Worm (Caenorhabditis elegans) whole organism, L3 larva: Measurements from ENCODE around the gene srd-15.
A peak's percentile ranks its signal among the peaks of the same experiment; 100 is the strongest.

ENCODE experiments used
- R02D3.7 ChIP-seq: fragments of 150-350 bp; optimal IDR thresholded peaks from 2 replicates; lab custom pipeline; 2014; ENCODE audit warnings: missing biosample characterization, missing genetic modification characterization
- ZK546.5 ChIP-seq: sonication (generic microtip); optimal IDR thresholded peaks from 2 replicates; lab custom pipeline; 2017; ENCODE audit warnings: missing biosample characterization, missing genetic modification characterization
- ama-1 ChIP-seq: fragments of 150-350 bp; optimal IDR thresholded peaks from 2 replicates; lab custom pipeline; 2018
- ceh-16 ChIP-seq: sonication (generic microtip); optimal IDR thresholded peaks from 2 replicates; lab custom pipeline; 2017; ENCODE audit warnings: missing biosample characterization, missing genetic modification characterization
- ceh-28 ChIP-seq: fragments of 150-350 bp; optimal IDR thresholded peaks from 2 replicates; lab custom pipeline; 2014; ENCODE audit warnings: missing biosample characterization, missing genetic modification reagents, missing genetic modification characterization
- ceh-9 ChIP-seq: sonication (generic microtip); optimal IDR thresholded peaks from 2 replicates; lab custom pipeline; 2018; ENCODE audit warnings: missing biosample characterization, missing genetic modification characterization
- egl-27 ChIP-seq: sonication (generic microtip); optimal IDR thresholded peaks from 4 replicates; lab custom pipeline; 2017; ENCODE audit warnings: missing biosample characterization, missing genetic modification reagents, missing genetic modification characterization
- egl-5 ChIP-seq: fragments of 150-350 bp; optimal IDR thresholded peaks from 2 replicates; lab custom pipeline; 2017; ENCODE audit warnings: missing biosample characterization, missing genetic modification reagents, missing genetic modification characterization, inconsistent platforms
- elt-1 ChIP-seq: fragments of 150-350 bp; optimal IDR thresholded peaks from 2 replicates; lab custom pipeline; 2014; ENCODE audit warnings: missing biosample characterization, missing genetic modification characterization
- elt-2 ChIP-seq: sonication (generic microtip); optimal IDR thresholded peaks from 2 replicates; lab custom pipeline; 2016; ENCODE audit warnings: missing genetic modification reagents, mild to moderate bottlenecking, missing genetic modification characterization, missing compliant biosample characterization
- elt-3 ChIP-seq, 3 experiments: fragments of 150-350 bp in 1 of 3; sonication (generic microtip) in 2 of 3; optimal IDR thresholded peaks; 2 replicates in 2 of 3; 4 replicates in 1 of 3; lab custom pipeline; 2014 to 2017; ENCODE audit warnings: missing biosample characterization in 3 of 3, missing genetic modification characterization in 3 of 3
- eor-1 ChIP-seq, 2 experiments: fragments of 150-350 bp; optimal IDR thresholded peaks; 2 replicates each; lab custom pipeline; 2014 to 2018; ENCODE audit warnings: missing biosample characterization in 2 of 2, missing genetic modification characterization in 2 of 2
- fkh-10 ChIP-seq: sonication (generic microtip); optimal IDR thresholded peaks from 2 replicates; lab custom pipeline; 2017; ENCODE audit warnings: missing biosample characterization, missing genetic modification reagents, missing genetic modification characterization
- fkh-2 ChIP-seq: fragments of 150-350 bp; optimal IDR thresholded peaks from 2 replicates; lab custom pipeline; 2014; ENCODE audit warnings: missing biosample characterization, missing genetic modification reagents, missing genetic modification characterization
- fos-1 ChIP-seq: fragments of 150-350 bp; optimal IDR thresholded peaks from 2 replicates; lab custom pipeline; 2014; ENCODE audit warnings: missing biosample characterization, missing genetic modification characterization
- jun-1 ChIP-seq: fragments of 150-350 bp; optimal IDR thresholded peaks from 2 replicates; lab custom pipeline; 2014; ENCODE audit warnings: missing biosample characterization, missing genetic modification reagents, missing genetic modification characterization
- lin-15B ChIP-seq: fragments of 150-350 bp; optimal IDR thresholded peaks from 2 replicates; lab custom pipeline; 2014; ENCODE audit warnings: missing biosample characterization, missing genetic modification characterization
- mdl-1 ChIP-seq: fragments of 150-350 bp; optimal IDR thresholded peaks from 2 replicates; lab custom pipeline; 2014; ENCODE audit warnings: missing biosample characterization, missing genetic modification characterization
- mml-1 ChIP-seq: fragments of 150-350 bp; sonication (generic microtip); optimal IDR thresholded peaks from 3 replicates; lab custom pipeline; 2014; ENCODE audit warnings: missing biosample characterization, missing genetic modification characterization
- nhr-11 ChIP-seq: fragments of 150-350 bp; optimal IDR thresholded peaks from 2 replicates; lab custom pipeline; 2014; ENCODE audit warnings: missing biosample characterization, missing genetic modification characterization
- nhr-12 ChIP-seq: fragments of 150-350 bp; optimal IDR thresholded peaks from 2 replicates; lab custom pipeline; 2014; ENCODE audit warnings: missing biosample characterization, missing genetic modification characterization
- nhr-23 ChIP-seq: fragments of 150-350 bp; optimal IDR thresholded peaks from 2 replicates; lab custom pipeline; 2014; ENCODE audit warnings: missing biosample characterization, missing genetic modification reagents, missing genetic modification characterization
- nhr-25 ChIP-seq: sonication (generic microtip); optimal IDR thresholded peaks from 2 replicates; lab custom pipeline; 2017; ENCODE audit warnings: missing biosample characterization, missing genetic modification characterization
- nhr-28 ChIP-seq: fragments of 150-350 bp; optimal IDR thresholded peaks from 2 replicates; lab custom pipeline; 2014; ENCODE audit warnings: missing biosample characterization, missing genetic modification characterization
- nhr-43 ChIP-seq: sonication (generic microtip); optimal IDR thresholded peaks from 2 replicates; lab custom pipeline; 2016; ENCODE audit warnings: mild to moderate bottlenecking, missing genetic modification characterization, missing compliant biosample characterization; ENCODE audit not compliant: poor library complexity, severe bottlenecking
- nhr-67 ChIP-seq: fragments of 150-350 bp; optimal IDR thresholded peaks from 2 replicates; lab custom pipeline; 2014; ENCODE audit warnings: missing biosample characterization, missing genetic modification characterization
- nhr-77 ChIP-seq: fragments of 150-350 bp; optimal IDR thresholded peaks from 2 replicates; lab custom pipeline; 2014; ENCODE audit warnings: missing biosample characterization, missing genetic modification characterization
- pha-4 ChIP-seq: fragments of 150-350 bp; optimal IDR thresholded peaks from 2 replicates; lab custom pipeline; 2014; ENCODE audit warnings: missing biosample characterization, missing genetic modification reagents, missing genetic modification characterization
- pqm-1 ChIP-seq: fragments of 150-350 bp; optimal IDR thresholded peaks from 2 replicates; lab custom pipeline; 2017; ENCODE audit warnings: missing biosample characterization, missing genetic modification characterization, inconsistent platforms
- sea-2 ChIP-seq: fragments of 150-350 bp; sonication (generic microtip); optimal IDR thresholded peaks from 4 replicates; lab custom pipeline; 2014; ENCODE audit warnings: missing biosample characterization, missing genetic modification reagents, missing genetic modification characterization
- skn-1 ChIP-seq: fragments of 150-350 bp; optimal IDR thresholded peaks from 2 replicates; lab custom pipeline; 2014; ENCODE audit warnings: missing biosample characterization, missing genetic modification characterization
- tbx-2 ChIP-seq: sonication (generic microtip); optimal IDR thresholded peaks from 2 replicates; lab custom pipeline; 2016; ENCODE audit warnings: mild to moderate bottlenecking, missing genetic modification characterization, missing compliant biosample characterization
- unc-39 ChIP-seq: sonication (generic microtip); optimal IDR thresholded peaks from 4 replicates; lab custom pipeline; 2017; ENCODE audit warnings: missing biosample characterization, missing genetic modification characterization
- unc-62 ChIP-seq: fragments of 150-350 bp; sonication (generic microtip); optimal IDR thresholded peaks from 4 replicates; lab custom pipeline; 2014; ENCODE audit warnings: missing biosample characterization, missing genetic modification reagents, missing genetic modification characterization
- zag-1 ChIP-seq: fragments of 150-350 bp; optimal IDR thresholded peaks from 2 replicates; lab custom pipeline; 2014; ENCODE audit warnings: missing biosample characterization, missing genetic modification characterization
- ztf-11 ChIP-seq: fragments of 150-350 bp; optimal IDR thresholded peaks from 2 replicates; lab custom pipeline; 2014; ENCODE audit warnings: missing biosample characterization, missing genetic modification characterization
- ztf-4 ChIP-seq: fragments of 150-350 bp; optimal IDR thresholded peaks from 2 replicates; lab custom pipeline; 2014; ENCODE audit warnings: missing biosample characterization, missing genetic modification characterization

Gene srd-15

ce11 chrV:5930588-5930987 is 24.4 kb upstream of the srd-15 start, which contains the start of gene galt-1:
Gene galt-1 (plus strand): TSS chrV:5930905.
- TF ChIP-seq ztf-4 (tag; lab: Kevin White, UChicago), result no peak
- TF ChIP-seq nhr-25 (tag; lab: Kevin White, UChicago), result no peak
- TF ChIP-seq elt-2 (tag; lab: Kevin White, UChicago), result peak; percentile 77
- TF ChIP-seq nhr-28 (tag; lab: Kevin White, UChicago), result no peak
- no peak for TF ChIP-seq skn-1
- TF ChIP-seq ceh-16, result no peak
- TF ChIP-seq ZK546.5, result no peak
- no peak for TF ChIP-seq eor-1 (tag; optimal IDR thresholded peaks at IDR 0.05; lab: Kevin White, UChicago)
- TF ChIP-seq elt-1, result no peak
- no peak for TF ChIP-seq tbx-2
- TF ChIP-seq lin-15B (tag; lab: Kevin White, UChicago), result no peak
- no peak for TF ChIP-seq nhr-67
- no peak for TF ChIP-seq unc-62 (GFP tag; lab: Kevin White, UChicago)
- TF ChIP-seq ama-1, result no peak
- no peak for TF ChIP-seq mdl-1
- no peak for TF ChIP-seq nhr-77 (tag; lab: Kevin White, UChicago)
- TF ChIP-seq unc-39 (tag; lab: Kevin White, UChicago), result no peak
- TF ChIP-seq pqm-1 (tag; lab: Kevin White, UChicago), result peak; percentile 34
- TF ChIP-seq pha-4 (tag; lab: Kevin White, UChicago), result peak; percentile 15
- TF ChIP-seq jun-1 (tag; lab: Kevin White, UChicago), result no peak
- TF ChIP-seq ceh-9 (tag; lab: Kevin White, UChicago), result no peak
- TF ChIP-seq zag-1 (tag; lab: Kevin White, UChicago), result no peak
- no peak for TF ChIP-seq mml-1
- TF ChIP-seq elt-3 (tag; optimal IDR thresholded peaks at IDR 0.05; lab: Kevin White, UChicago), result no peak
- TF ChIP-seq fkh-2 (tag; lab: Kevin White, UChicago), result no peak

- TF ChIP-seq R02D3.7 (no peak), elt-1 (no peak), ZK546.5 (no peak), egl-5 (tag; lab: Kevin White, UChicago) (no peak), jun-1 (tag; lab: Kevin White, UChicago) (no peak)
Measured at ce11 chrV:5928006-5928405, 21.9 kb upstream of the srd-15 start.

ce11 chrV:5927347-5927746 is 21.2 kb upstream of the srd-15 start, which contains the start of gene srsx-17:
Gene srsx-17 (plus strand): TSS chrV:5927647.
- no peak for TF ChIP-seq nhr-23 (tag; lab: Kevin White, UChicago)
- TF ChIP-seq eor-1 (tag; optimal IDR thresholded peaks at IDR 0.05; lab: Kevin White, UChicago), result no peak
- no peak for TF ChIP-seq elt-2 (tag; lab: Kevin White, UChicago)
- TF ChIP-seq fos-1 (tag; lab: Kevin White, UChicago), result no peak
- no peak for TF ChIP-seq ceh-28 (tag; lab: Kevin White, UChicago)
- no peak for TF ChIP-seq nhr-43 (tag; lab: Kevin White, UChicago)
- TF ChIP-seq tbx-2, result no peak
- TF ChIP-seq ZK546.5, result no peak
- TF ChIP-seq elt-3 (tag; optimal IDR thresholded peaks at IDR 0.05; lab: Kevin White, UChicago), result no peak
- TF ChIP-seq fkh-10, result no peak
- TF ChIP-seq nhr-12 (tag; lab: Kevin White, UChicago), result no peak

- TF ChIP-seq eor-1 (tag; optimal IDR thresholded peaks at IDR 0.05; lab: Kevin White, UChicago) (no peak), mml-1 (no peak), nhr-28 (tag; lab: Kevin White, UChicago) (no peak), egl-27 (tag; lab: Kevin White, UChicago) (no peak), ceh-28 (tag; lab: Kevin White, UChicago) (no peak), sea-2 (GFP tag; lab: Kevin White, UChicago) (no peak), elt-2 (tag; lab: Kevin White, UChicago) (no peak), pha-4 (tag; lab: Kevin White, UChicago) (no peak), ztf-11 (tag; lab: Kevin White, UChicago) (no peak), nhr-23 (tag; lab: Kevin White, UChicago) (no peak), tbx-2 (no peak)
Measured at ce11 chrV:5922236-5922635, 16.1 kb upstream of the srd-15 start, which contains the start of gene srsx-18. Gene srsx-18 (plus strand): TSS chrV:5922536.

ce11 chrV:5921761-5922160 is 15.6 kb upstream of the srd-15 start:
- TF ChIP-seq nhr-11 (tag; lab: Kevin White, UChicago) (peak; percentile 6), eor-1 (tag; optimal IDR thresholded peaks at IDR 0.05; lab: Kevin White, UChicago) (no peak)
- TF ChIP-seq, all 47 proteins: peak for 1
